Fruit fly (Drosophila melanogaster) whole organism, larva: Measurements from ENCODE around the gene Gel.
A peak's percentile ranks its signal among the peaks of the same experiment; 100 is the strongest.
"Not testable (repeated sequence)": the region's sequence is repeated elsewhere in the genome, so short reads cannot be mapped to it uniquely, and the experiment has no call there.

Experiments
- noc ChIP-seq: fragments of 200-800 bp; sonication (Bioruptor generic); optimal IDR thresholded peaks from 3 replicates; lab custom pipeline; 2019; ENCODE audit warnings: missing biosample characterization, mild to moderate bottlenecking, missing genetic modification characterization, moderate library complexity

The Gel gene

DNA sequence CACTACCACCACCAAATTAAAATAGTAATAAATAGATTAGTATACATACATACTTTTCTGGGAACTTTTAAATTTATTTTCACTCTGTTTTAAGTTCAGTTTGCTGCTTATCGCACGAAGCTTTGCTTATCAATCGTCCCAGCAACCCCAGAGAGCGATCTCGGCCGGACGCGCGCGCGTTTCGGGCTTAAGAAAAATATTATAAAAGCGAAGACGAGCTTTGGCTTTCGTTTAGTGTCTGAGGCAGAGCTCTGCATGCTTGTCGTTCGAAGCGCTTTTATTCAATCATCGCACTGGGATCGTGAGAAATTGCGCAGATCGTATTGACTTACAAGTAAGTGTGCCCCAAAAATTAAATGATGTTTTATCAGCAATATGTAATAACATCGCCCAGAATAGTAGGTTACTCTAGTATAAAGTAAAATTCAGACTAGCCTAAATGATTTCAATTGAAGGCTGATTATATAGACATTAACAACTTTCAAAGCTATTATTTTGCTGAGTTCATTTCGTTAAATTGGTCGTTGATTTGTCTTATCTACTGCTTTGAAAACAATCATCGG lies at the start of gene Gel:
Gel (plus strand) TSS at position 227 of the 563 bp plus-strand sequence.
- peak; percentile 49 for TF ChIP-seq noc (tag; lab: Kevin White, UChicago)

DNA sequence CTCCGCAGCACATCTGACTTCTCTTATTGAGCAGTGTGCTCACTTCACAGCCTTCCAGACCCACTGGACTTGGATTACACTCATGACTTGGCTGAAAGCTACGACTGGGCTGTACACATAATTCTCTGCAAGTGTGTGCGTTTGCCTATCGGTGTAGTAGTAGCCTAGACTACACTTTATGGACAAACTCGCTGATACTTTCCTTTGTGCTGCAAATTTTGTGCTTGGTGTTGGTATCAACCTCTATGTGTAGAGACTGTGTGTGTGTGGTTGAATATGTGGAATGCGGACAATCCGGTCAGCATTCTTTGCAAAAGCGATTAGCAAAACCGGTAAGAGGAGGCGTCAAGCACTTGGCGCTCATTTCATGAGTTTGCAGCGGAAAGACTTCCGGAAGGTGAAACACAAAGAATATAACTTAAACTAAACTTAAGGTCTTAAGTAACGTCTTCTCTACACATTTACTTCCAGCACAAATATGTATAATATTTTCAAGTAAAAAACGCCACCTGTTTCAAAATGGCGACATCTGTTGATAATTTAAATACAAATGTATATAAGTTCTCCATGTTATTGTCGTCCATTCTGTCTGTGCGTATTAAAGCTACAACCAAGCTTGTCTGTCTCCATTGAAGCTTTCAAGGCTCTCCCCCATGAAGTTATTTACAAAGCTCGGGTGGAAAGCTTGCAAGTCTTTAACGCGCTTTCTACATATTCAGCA lies 48.0 kb upstream of the Gel start:
- peak; percentile 1 for TF ChIP-seq noc (tag; lab: Kevin White, UChicago)

DNA sequence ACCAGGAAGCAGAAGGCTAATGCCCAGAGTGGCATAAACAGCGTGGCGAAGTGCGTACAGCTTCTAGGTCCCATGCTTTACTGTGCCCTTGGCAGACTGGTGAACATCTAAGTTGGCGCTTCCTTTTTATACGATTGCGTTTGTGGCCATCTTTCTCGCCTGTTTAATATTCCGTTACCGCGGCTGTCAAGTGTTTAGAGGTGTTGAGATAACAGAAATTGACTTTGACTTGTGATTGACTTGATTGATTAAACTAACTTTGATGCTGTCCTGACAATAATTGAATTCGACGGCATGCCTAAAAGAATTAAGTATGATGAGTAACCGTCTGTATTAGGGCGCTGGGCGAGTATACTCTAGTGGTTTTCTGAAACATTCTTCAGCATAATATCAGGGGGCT lies 44.9 kb upstream of the Gel start, which contains the start of gene Dsk:
Dsk (minus strand) TSS at position 101 of the 400 bp plus-strand sequence.
- TF ChIP-seq noc (tag; lab: Kevin White, UChicago), result no peak

DNA sequence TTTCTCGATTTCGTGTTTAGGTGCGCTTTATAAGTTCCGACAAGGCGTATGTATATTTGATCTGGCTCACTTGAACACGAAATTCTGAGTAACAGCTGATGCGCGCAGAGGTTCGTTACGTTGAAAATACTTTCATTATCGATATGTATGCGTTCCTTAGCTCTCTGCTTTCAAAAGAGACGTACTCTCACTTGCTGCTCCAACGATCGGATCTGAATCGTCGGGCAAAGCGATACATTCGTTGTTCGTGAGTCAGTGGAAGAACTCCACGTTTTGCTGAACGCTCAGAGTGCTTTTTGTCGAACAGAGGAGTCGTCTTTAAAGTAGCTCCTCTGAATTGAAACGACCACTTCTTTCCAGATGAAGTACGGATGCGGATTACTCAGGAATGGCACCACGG lies 38.0 kb upstream of the Gel start, which contains the start of gene beta-Man:
beta-Man (plus strand) TSS at position 152 of the 400 bp plus-strand sequence.
- no peak for TF ChIP-seq noc (tag; lab: Kevin White, UChicago)

DNA sequence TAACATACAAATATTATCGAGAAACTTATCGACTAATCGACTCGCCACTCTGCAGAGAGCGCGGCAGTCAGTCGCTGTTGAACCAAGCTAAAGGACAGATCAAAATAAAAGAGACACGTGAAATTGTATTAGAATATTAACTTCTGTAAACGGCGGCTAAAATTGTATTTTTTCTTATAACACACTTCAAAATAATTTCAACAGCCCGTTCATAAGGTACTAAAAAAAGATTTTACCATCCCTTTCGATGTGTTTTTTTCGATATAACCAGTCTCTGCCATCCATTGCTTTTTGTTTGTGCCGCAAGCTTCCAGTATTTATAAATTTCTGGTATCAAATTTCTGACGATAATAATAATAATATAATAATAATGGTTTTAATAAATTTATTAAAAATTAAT lies 23.5 kb upstream of the Gel start, which contains the start of gene aux:
aux (plus strand) TSS at position 301 of the 400 bp plus-strand sequence.
- not testable (repeated sequence) for TF ChIP-seq noc (tag; lab: Kevin White, UChicago)

DNA sequence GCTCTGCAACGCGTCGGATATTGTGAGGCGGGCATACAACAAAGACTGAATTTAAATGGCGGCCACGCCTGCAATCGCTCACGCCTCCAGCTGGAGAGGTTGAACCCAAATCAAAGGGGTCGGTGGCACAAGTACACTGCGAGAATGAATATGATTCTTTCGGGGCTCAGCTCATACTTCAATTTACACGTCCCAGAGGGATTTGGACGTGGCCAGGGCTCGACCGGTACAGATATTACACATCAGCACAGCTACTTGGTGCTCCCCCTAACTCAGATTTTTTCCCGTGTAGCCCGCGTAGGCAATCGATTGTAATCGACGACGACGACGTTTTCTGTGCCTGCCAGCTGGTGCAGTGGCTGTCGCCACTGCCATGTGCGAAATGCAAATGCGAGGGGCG lies 21.0 kb upstream of the Gel start:
- no peak for TF ChIP-seq noc (tag; lab: Kevin White, UChicago)

DNA sequence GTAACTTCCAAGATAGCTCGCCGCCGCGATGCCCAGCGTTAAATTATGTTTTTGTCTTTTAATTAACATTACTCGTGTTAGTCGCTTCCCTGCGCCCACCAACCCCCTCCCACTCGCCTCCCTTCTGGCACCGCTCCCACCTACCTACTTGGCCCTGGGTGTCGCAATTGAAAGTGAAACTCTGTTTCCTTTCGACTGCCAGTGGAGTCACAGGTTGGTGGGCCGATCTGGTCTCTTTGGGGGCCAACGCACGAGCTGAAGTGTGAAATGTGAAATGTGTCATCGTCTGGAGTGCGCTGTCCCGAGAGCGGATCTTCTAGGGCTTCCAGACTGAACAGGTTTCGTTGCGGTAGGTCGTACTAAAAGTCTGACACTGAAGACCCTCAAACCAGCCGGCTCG lies 20.4 kb upstream of the Gel start:
- no peak for TF ChIP-seq noc (tag; lab: Kevin White, UChicago)

DNA sequence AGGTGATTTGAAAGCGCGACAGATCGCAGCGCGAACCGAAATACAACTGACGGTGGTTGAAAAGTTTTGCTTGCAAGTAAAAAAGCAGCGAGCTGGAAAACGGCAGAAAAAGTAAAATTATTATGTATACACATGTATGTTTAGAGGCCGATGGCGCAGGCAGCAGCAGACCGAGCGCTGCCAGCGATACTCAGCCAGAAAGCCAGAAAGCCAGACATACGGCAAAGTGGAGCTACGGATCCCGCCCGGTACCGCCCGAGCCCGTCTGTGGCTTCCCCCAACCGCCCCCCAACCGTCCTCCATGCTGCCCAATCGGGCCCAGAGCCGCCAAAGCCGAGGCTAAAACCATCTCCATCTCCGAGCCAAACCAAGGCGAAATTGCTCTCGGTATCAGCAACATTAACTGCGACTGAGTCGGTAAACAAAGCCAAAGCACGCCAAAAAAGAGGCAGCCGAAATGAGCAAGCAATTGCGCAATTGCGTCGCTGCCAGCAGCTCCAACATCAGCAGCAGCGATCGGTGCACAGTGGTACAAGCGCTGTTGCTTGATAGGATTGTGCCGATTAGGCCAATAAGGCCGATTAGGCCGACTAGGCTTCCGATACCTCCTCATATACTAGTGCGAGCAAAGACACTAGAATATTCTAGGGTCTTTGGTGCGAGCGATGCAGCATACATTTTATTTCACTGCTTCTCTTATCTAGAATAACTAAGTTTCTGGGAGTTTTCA lies 19.6 kb upstream of the Gel start, which contains the start of gene CG14636:
CG14636 (minus strand) TSS at position 51 of the 730 bp plus-strand sequence.
- peak; percentile 68 for TF ChIP-seq noc (tag; lab: Kevin White, UChicago)

DNA sequence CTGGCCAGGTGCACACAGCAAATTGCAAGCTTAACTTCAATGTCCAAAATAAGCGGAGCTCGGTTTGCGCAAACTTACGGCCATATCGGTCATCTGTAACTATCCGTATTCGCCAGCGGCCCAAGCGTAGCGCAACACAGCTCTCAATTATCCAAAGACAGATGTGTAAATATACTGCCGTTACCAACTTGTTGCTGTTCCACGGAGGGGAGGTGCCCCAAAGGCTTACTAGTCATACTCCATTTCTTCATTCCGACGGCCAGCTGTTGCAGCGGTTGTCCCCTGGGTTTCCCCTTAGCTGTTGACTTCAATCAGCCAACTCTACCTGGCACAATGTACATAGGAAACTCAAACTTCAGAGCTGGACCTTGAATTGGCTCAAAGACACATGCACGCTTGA lies 15.0 kb upstream of the Gel start, which contains the start of gene CG31516:
CG31516 (minus strand) TSS at position 101 of the 400 bp plus-strand sequence.
- TF ChIP-seq noc (tag; lab: Kevin White, UChicago), result no peak

DNA sequence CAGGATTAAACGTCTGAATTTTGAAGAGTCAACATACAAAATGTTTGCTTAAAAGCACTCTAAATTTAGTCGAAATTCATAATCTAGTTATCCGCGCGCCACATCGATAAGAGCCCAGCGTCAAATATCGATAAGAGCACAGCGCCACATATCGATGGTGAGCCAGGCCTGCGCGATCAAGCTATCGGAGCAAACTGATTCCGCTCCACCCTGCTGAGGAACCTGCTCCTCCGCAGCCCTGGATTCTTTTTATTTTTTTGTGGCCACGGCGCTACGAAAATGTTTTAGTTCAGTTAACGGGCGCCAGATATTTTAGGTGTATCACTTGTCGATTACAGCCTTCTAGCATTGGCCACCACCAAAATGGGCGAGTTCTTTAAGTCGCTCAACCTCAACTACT lies 14.2 kb upstream of the Gel start:
- no peak for TF ChIP-seq noc (tag; lab: Kevin White, UChicago)

DNA sequence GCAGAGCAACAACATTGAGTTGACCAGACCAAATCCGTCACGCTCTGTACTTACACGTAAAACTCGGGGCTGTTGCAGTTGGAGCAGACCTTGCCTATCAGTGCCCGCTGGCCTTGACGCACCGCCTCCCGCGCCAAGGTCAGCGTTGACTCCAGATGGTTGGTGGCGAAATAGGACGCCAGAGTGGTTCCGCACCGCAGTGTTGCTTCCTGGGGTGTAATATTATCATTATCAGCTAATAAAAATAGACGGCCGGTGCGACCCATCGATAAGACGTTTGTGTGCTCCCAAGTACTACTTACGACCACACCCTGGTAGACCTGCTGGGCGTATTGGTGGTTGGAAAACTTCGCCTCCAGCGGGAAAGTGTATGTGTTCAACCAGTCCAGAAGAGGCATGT lies 6.6 kb upstream of the Gel start:
- TF ChIP-seq noc (tag; lab: Kevin White, UChicago), result no peak

DNA sequence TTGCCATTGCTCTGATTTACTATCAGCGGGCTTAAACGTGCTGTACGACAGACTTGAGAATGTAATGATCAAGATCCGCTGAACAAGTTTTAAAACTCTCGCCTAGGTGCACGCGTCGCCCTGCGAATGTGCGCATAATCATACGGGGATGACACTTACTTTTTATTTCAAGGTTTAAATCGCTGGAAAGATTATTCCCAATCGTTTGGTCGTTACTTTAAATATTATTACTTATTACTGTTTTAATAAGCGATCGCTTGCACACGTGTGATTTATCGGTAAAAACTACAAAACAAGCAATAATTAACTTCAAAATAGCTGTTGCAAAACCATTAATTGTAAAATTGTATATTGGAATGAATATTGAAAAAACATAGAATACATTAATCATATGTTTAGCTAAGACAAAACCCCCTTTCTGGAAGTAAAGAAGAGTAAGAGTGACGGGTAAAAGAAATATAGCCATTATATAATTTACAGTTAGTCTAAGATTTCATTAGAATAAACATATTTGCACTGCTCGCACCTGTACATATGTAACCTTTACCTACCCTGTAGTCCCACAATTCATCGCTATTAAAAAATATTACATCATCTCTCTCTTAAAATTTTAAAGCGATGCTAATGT lies 5.8 kb upstream of the Gel start, which contains the start of gene DhpD:
DhpD (minus strand) TSS at position 102 of the 628 bp plus-strand sequence.
- TF ChIP-seq noc (tag; lab: Kevin White, UChicago), result peak; percentile 87

DNA sequence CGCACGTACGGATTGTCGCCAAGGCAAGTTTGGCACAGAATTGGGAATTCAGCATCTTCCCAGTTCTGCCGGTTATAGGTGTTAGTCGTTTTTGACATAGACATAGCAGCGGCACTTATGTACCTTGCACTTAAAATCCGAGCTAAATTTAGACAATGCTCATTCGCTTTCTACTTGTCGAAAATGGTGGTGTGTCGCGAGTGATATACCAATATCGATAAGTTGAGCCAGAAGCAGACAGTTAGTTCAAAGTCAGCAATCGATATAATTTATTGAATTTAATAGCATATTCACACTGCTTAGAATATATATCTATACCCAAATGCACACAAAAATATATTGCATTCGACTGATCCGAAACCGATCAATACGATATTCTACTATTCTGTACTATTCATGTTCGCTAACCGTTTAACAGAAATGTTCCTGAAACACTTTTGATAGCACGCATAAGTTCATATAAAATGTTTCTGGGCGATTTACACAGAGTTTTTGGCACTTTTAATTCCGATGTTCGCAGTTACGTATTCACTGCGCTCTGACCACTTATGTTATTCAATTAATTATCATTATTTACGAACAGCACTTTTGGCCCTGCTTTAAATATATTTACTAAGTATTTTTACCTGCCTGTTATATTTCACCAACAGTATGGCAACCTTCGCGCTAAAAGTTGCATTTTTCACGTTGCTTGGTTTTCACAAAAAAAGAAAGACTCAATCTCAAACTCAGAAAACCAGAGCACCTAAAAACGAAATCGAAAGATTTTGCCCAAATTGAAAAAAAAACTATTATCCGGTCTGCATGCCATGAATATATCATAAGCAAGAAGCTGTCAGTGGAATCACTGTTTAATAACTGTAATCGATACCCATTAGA lies 2.6 kb upstream of the Gel start, which contains the start of gene CG14641:
CG14641 (minus strand) TSS at position 204 of the 879 bp plus-strand sequence.
- no peak for TF ChIP-seq noc (tag; lab: Kevin White, UChicago)

DNA sequence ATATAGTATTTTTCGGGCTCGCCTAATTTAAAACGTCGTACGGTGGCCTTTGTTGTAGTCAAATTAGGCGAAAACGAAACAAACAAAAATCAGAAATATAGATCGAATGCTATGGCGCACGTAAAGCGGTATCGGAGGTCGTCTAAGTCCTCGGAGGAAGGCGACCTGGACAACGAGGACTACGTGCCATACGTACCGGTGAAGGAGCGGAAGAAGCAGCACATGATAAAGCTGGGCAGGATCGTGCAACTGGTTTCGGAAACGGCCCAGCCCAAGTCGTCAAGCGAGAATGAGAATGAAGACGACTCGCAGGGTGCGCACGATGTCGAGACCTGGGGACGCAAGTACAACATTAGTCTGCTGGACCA lies 2.0 kb upstream of the Gel start, which contains the start of gene abs:
abs (plus strand) TSS at position 30 of the 368 bp plus-strand sequence.
- TF ChIP-seq noc (tag; lab: Kevin White, UChicago), result no peak
